Fruit fly (Drosophila melanogaster): Measurements from ENCODE around the gene CG3961.

The CG3961 gene

dm6 chr3L:18848436-18848835 is 41.8 kb downstream of the CG3961 start (continued):
- no peak for TF ChIP-seq kah (GFP tag; optimal IDR thresholded peaks at IDR 0.05)
- TF ChIP-seq CG10543 (GFP tag; optimal IDR thresholded peaks at IDR 0.05), result peak; percentile 14
- TF ChIP-seq Opbp (GFP tag; IDR thresholded peaks at IDR 0.05; ENCODE audit: partially characterized antibody), result no peak
- no peak for TF ChIP-seq hth (optimal IDR thresholded peaks at IDR 0.05)
- TF ChIP-seq BEAF-32 (GFP tag; optimal IDR thresholded peaks at IDR 0.05), result no peak
- peak; percentile 48 for TF ChIP-seq CG10147 (GFP tag; optimal IDR thresholded peaks at IDR 0.05)
- TF ChIP-seq yki (optimal IDR thresholded peaks at IDR 0.05), result no peak
- no peak for TF ChIP-seq CG8478 (optimal IDR thresholded peaks at IDR 0.05)
- TF ChIP-seq CG9876 (GFP tag; optimal IDR thresholded peaks at IDR 0.05), result peak; percentile 55
- no peak for TF ChIP-seq ro (GFP tag; IDR thresholded peaks at IDR 0.05)
- TF ChIP-seq Sry-δ (GFP tag; optimal IDR thresholded peaks at IDR 0.05), result peak; percentile 38
- TF ChIP-seq CG4424 (GFP tag; optimal IDR thresholded peaks at IDR 0.05), result peak; percentile 70
- TF ChIP-seq CG11696 (GFP tag; IDR thresholded peaks at IDR 0.05), result no peak
- TF ChIP-seq CG34422 (GFP tag; IDR thresholded peaks at IDR 0.05), result no peak; the same call in 2 of the 3 replicates
- TF ChIP-seq NK7.1 (GFP tag; optimal IDR thresholded peaks at IDR 0.05), result peak; percentile 52
- no peak for TF ChIP-seq CG12299 (tag; optimal IDR thresholded peaks at IDR 0.05)
- no peak for TF ChIP-seq fru (optimal IDR thresholded peaks at IDR 0.05)
- no peak for TF ChIP-seq ase (GFP tag; IDR thresholded peaks at IDR 0.05)
- no peak for TF ChIP-seq gce (GFP tag; IDR thresholded peaks at IDR 0.05)
- peak; percentile 36 for TF ChIP-seq CrebB (tag; optimal IDR thresholded peaks at IDR 0.05)
- peak; percentile 65 for TF ChIP-seq BtbVII (GFP tag; optimal IDR thresholded peaks at IDR 0.05)
- peak; percentile 67 for TF ChIP-seq CG8089 (GFP tag; optimal IDR thresholded peaks at IDR 0.05)
- no peak; the same call in 2 of the 3 replicates for TF ChIP-seq Aef1 (GFP tag; IDR thresholded peaks at IDR 0.05)
- no peak for TF ChIP-seq lab (GFP tag; optimal IDR thresholded peaks at IDR 0.05)
- no peak for TF ChIP-seq CG11695 (GFP tag; IDR thresholded peaks at IDR 0.05)
- TF ChIP-seq CG1647 (GFP tag; optimal IDR thresholded peaks at IDR 0.05), result peak; percentile 48
- TF ChIP-seq CG7839 (tag; optimal IDR thresholded peaks at IDR 0.05), result no peak
- no peak for TF ChIP-seq pnt (GFP tag; optimal IDR thresholded peaks at IDR 0.05)
- no peak for TF ChIP-seq sr (GFP tag; IDR thresholded peaks at IDR 0.05)
- TF ChIP-seq crol (GFP tag; IDR thresholded peaks at IDR 0.05), result no peak
- no peak for TF ChIP-seq nerfin-2 (GFP tag; IDR thresholded peaks at IDR 0.05; ENCODE audit: partially characterized antibody)
- peak; percentile 5 for TF ChIP-seq CG7928 (GFP tag; optimal IDR thresholded peaks at IDR 0.05)
- no peak for TF ChIP-seq unc-4 (GFP tag; IDR thresholded peaks at IDR 0.05; ENCODE audit: partially characterized antibody)
- TF ChIP-seq CG32767 (GFP tag; IDR thresholded peaks at IDR 0.05), result no peak
- TF ChIP-seq klu (GFP tag; IDR thresholded peaks at IDR 0.05), result no peak
- peak; percentile 9 for TF ChIP-seq CG18476 (GFP tag; optimal IDR thresholded peaks at IDR 0.05)
- no peak for TF ChIP-seq nmo (GFP tag; optimal IDR thresholded peaks at IDR 0.05)
- TF ChIP-seq ac (GFP tag; optimal IDR thresholded peaks at IDR 0.05), result peak; percentile 22
- peak; percentile 45 for TF ChIP-seq lbe (GFP tag; optimal IDR thresholded peaks at IDR 0.05)
- TF ChIP-seq cg (GFP tag; optimal IDR thresholded peaks at IDR 0.05), result no peak
- no peak for TF ChIP-seq sim (GFP tag; IDR thresholded peaks at IDR 0.05)
- no peak for TF ChIP-seq Dip2 (GFP tag; IDR thresholded peaks at IDR 0.05)
- TF ChIP-seq sug (tag; optimal IDR thresholded peaks at IDR 0.05), result no peak
- peak; percentile 30 for TF ChIP-seq oc (tag; optimal IDR thresholded peaks at IDR 0.05)
- no peak for TF ChIP-seq CG15479 (GFP tag; optimal IDR thresholded peaks at IDR 0.05)
- peak; percentile 27 for TF ChIP-seq CG15011 (GFP tag; optimal IDR thresholded peaks at IDR 0.05)
- TF ChIP-seq scrt (GFP tag; optimal IDR thresholded peaks at IDR 0.05), result peak; percentile 46
- TF ChIP-seq repo (GFP tag; optimal IDR thresholded peaks at IDR 0.05), result peak; percentile 51
- peak; percentile 57 for TF ChIP-seq CG5245 (GFP tag; optimal IDR thresholded peaks at IDR 0.05)
- TF ChIP-seq lov (optimal IDR thresholded peaks at IDR 0.05), result no peak
- TF ChIP-seq lov (GFP tag; IDR thresholded peaks at IDR 0.05), result no peak; the same call in 2 of the 3 replicates
- peak; percentile 12 for TF ChIP-seq CG30020 (tag; optimal IDR thresholded peaks at IDR 0.05)
- TF ChIP-seq usp (GFP tag; optimal IDR thresholded peaks at IDR 0.05), result no peak

Measured in whole organism, embryonic.